Fruit fly (Drosophila melanogaster) whole organism: ENCODE data around the gene CG5665.

ENCODE experiments used
- Dll ChIP-seq: fragments of >200 bp; optimal IDR thresholded peaks from 2 replicates; lab custom pipeline; 2017
- EcR ChIP-seq, 2 experiments: fragments of >200 bp; optimal IDR thresholded peaks; 2 replicates each; lab custom pipeline; 2017; ENCODE audit warnings: missing biosample characterization in 2 of 2, missing genetic modification characterization in 2 of 2, missing genetic modification reagents in 2 of 2
- pan ChIP-seq: fragments of >200 bp; optimal IDR thresholded peaks from 2 replicates; lab custom pipeline; 2017

- TF ChIP-seq Dll (lab: Kevin White, UChicago), result no peak
- peak in 1 of 2 experiments; percentile 85 for TF ChIP-seq EcR (GFP tag; optimal IDR thresholded peaks at IDR 0.05; lab: Kevin White, UChicago)
- TF ChIP-seq pan (lab: Kevin White, UChicago), result no peak
These were observed 8.9 kb upstream of the CG5665 start for dm6 chr3L:20349333-20349924.
